Worm (Caenorhabditis elegans) whole organism, dauer: ENCODE results near the gene irld-33.
"Not testable (repeated sequence)": the region's sequence is repeated elsewhere in the genome, so short reads cannot be mapped to it uniquely, and the experiment has no call there.

Experiments
- unc-62 ChIP-seq: sonication (generic microtip); optimal IDR thresholded peaks from 2 replicates; lab custom pipeline; 2017; ENCODE audit warnings: missing biosample characterization, missing genetic modification reagents, missing genetic modification characterization

irld-33 gene

DNA sequence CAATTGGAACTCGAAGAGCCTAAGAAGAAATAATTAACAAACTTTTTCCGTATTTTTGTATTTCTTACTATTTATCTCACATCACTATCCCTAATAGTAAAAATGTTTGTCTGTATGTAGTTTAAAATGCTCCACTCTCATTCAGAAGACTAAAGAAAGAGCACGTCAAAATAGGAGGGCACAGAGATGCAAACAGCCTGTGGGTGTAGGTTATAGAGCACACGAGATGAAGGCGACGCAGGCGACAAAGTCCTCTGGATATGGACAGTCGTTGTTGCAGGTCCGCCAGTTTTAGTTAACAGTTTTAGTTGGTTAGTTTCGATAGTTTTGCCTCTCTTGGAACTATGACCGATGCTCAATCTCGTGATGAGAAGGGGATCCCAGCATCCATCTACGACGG, 6.9 kb upstream of the irld-33 start, which contains the start of gene ceh-82:
TSS of gene ceh-82 (plus strand) at position 301 of the 400 bp plus-strand sequence.
- TF ChIP-seq unc-62 (GFP tag; lab: Kevin White, UChicago), result no peak

DNA sequence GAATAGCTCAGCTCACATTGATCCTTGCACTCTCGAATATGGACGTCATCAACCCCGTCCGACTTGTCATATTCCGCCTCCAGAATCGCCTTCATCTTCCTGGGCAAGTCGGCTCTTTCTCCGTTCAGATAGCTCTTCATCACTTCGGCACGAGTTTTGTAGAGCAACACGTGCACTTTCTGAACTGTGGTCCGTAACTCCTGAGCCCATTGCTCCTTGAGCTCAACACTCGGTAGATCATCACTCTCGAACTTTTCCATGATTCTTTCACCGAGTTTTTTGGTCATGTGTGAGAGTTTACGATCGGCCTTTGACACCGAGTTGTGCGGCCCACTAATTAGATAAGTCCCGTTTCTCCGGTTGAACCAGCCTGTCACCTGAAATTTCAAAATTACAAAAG, 3.7 kb upstream of the irld-33 start:
- no peak for TF ChIP-seq unc-62 (GFP tag; lab: Kevin White, UChicago)

DNA sequence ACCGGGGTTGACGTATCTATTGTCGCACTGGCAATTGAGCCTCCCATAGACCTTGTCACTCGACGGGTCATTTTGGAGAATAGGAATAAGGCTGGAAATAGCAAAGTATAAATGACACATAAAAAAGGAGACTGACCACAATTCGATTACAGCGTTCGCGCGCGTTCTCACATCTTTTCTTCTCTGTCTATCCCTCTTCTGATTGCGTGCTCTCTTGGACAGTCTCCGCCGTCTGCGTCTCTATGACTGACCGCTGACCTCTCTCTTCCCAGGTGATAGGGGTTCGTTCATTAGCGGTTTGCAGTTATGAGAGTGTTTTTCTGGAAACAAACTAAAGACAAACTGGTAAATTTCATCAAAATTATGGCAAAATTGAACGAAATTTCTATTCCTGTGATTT, 2.5 kb upstream of the irld-33 start, which contains the start of gene ceh-83:
TSS of gene ceh-83 (minus strand) at position 181 of the 400 bp plus-strand sequence.
- no peak for TF ChIP-seq unc-62 (GFP tag; lab: Kevin White, UChicago)

DNA sequence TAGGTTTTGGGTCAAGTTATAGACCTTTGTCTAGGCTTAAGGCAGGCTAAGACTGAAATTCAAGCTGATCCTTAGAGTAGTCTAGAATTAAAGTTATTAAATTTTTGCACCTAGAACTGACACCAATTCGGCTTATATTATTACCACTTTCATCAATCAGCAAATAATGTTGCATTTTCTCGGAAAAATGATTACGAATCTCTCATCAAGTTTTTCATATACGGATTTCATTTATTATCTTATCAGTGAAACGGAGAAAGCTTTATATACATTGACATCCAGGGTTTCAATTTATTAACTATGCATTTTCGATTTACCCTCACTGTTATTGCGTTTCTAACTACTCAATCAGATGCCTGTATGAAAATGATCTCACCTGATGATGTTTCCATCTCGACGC, 2.4 kb downstream of the irld-33 start, which contains the start of gene K07G6.1:
TSS of gene K07G6.1 (plus strand) at position 301 of the 400 bp plus-strand sequence.
- TF ChIP-seq unc-62 (GFP tag; lab: Kevin White, UChicago), result no peak

DNA sequence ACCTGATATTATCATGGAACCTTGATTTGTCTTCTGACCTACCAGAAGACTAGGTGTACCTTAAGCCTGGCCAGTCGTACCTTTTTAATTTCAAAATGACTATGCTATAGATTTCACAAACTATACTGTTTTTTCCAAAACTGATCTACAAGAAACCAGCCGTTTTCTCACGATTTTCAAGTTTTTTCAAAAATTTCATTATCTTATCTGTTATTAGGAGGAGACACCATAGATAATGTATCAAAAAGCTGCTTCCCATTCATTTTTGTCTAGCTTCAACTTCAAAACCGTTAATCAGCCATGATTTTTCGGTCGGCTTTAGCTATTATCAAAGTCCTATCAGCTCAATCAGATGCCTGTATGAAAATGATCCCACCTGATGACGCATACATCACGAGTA, 3.7 kb downstream of the irld-33 start, which contains the start of gene F36H5.12:
TSS of gene F36H5.12 (plus strand) at position 301 of the 400 bp plus-strand sequence.
- no peak for TF ChIP-seq unc-62 (GFP tag; lab: Kevin White, UChicago)

DNA sequence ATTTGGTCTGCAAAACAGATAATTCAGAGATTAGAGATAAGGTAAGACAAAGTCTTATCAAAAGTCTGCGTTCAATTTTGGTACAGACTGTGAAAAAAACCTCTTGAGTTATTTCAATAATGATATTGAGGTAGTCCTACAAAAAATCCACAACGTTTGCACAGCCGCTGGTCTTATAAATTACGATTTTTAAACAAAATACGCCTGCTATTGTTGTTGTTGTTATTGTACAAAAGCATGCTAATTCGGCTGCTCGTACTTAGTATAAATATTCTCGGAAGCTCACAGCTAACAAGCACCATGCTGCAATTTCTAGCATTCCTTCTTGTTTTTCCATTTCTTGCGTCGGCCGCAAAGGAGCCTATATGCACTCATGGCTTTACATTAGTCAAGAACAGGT, 5.3 kb downstream of the irld-33 start, which contains the start of gene clec-19:
TSS of gene clec-19 (plus strand) at position 301 of the 400 bp plus-strand sequence.
- no peak for TF ChIP-seq unc-62 (GFP tag; lab: Kevin White, UChicago)

DNA sequence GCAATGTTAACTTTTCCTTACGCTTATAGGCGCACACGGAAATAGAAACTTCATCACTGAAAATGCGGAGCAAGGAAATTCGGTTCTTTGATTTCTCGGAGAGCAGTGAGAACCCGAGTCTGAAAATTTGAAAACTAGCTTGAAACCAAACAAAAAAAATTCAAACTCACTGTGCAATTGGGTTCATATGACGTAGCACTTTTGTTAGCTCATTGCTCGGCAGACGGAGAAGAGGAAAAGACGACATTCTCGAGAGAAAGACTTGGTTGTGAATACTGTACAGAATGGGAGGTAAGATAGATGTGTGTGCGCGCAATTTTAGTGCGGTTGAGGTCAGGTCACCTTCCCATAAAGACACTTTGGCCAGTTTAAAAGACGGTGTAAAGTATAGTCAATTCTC, 11.6 kb downstream of the irld-33 start, which contains the start of the genes F36H5.13 and F36H5.8:
TSS of gene F36H5.13 (minus strand) at position 101 of the 400 bp plus-strand sequence.
TSS of gene F36H5.8 (minus strand) at position 274 of the 400 bp plus-strand sequence.
- TF ChIP-seq unc-62 (GFP tag; lab: Kevin White, UChicago), result no peak

DNA sequence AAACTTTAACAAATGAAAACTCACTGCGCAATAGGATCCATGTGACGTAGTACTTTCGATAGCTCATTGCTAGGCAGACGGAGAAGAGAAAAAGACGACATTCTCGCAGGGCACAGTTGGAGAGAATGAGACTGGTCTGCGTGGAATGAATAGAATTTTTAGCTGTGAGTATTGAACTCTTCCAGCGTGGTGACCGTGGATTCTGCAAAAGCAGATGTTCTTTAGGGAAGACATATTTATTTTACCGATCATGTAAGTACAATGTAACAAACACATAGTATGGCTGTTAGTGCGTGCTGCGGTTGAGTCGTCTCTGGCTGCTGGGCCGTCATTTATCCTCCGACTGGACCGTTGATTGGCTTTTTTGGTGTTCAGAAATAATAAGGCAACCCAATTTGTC, 14.1 kb downstream of the irld-33 start, which contains the start of gene F36H5.9:
TSS of gene F36H5.9 (minus strand) at position 101 of the 400 bp plus-strand sequence.
- TF ChIP-seq unc-62 (GFP tag; lab: Kevin White, UChicago), result no peak

DNA sequence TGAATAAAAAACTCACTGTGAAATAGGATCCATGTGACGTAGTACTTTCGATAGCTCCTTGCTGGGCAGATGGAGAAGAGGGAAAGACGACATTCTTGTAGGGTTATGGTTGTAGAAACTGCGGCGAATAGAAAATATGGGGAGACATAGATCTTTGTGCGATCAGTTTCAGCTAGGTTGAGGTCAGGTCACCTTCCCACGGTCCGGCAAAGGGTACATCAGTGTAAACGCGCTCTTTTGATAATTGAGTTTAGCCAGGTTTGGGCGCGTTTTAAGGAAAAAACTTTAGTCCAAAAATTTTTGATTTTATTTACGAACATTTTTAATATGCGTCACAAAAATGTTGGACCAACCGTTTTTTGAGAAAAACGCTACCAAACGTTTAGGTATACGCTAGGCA, 17.2 kb downstream of the irld-33 start, which contains the start of gene F36H5.17:
TSS of gene F36H5.17 (minus strand) at position 101 of the 400 bp plus-strand sequence.
- TF ChIP-seq unc-62 (GFP tag; lab: Kevin White, UChicago), result no peak

DNA sequence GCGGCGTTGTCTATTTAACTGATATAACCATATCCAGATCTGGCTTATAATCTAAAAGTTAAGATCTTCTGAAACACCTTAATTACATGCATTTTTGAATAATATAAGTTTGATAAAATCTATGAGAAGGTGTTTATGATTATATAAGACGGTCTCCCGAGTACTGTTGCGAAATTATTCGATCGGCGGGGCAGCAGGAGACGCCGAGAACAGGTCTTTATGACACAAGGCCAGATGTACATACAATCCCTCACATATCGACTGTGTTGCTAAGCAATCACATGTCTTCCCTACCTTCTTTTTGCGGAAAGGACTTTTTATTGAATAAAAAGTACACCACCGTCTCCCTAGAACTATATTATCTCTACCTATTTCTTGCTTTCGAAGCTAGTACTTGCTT, 17.7 kb downstream of the irld-33 start, which contains the start of gene fbxb-53:
TSS of gene fbxb-53 (plus strand) at position 301 of the 400 bp plus-strand sequence.
- TF ChIP-seq unc-62 (GFP tag; lab: Kevin White, UChicago), result no peak

DNA sequence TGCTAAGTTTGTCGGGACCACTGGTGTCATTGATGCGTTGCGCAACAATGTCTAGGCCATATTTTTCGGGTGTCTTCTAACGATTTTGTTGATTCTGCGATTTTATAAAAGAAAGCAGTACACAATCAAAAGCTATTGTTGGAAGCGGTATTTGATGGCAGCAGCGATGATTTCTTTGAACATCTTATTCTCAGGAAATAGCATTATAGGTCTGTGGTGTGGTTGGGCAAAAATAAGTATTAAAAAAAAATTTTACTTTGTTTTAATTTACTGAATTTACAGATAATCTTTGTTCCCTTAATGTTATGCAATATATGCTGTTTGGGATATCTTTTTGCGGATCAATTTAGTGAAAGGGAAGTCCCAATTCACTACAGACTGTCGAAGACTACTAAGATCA, 18.2 kb downstream of the irld-33 start, which contains the start of gene F36H5.10:
TSS of gene F36H5.10 (plus strand) at position 301 of the 400 bp plus-strand sequence.
- no peak for TF ChIP-seq unc-62 (GFP tag; lab: Kevin White, UChicago)

DNA sequence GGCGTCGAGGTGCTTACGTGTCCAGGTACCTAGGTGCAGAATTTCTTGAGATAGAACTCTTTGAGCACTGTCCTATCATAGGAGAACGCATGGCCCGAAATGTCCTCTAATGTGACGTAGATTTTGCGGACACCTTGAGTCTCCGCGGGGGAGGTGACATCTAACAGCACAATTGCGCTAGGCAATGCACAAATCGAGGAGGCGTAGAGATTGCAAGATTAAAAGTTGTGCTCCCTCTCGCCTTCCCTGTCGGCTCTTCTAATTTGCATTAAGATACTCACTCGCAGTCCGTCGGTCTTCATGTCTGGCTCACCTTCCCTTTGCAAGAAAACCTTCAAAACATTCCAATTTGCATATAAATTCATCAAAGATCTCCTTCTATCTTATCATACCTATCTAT, 20.8 kb downstream of the irld-33 start, which contains the start of gene F36H5.18:
TSS of gene F36H5.18 (plus strand) at position 301 of the 400 bp plus-strand sequence.
- no peak for TF ChIP-seq unc-62 (GFP tag; lab: Kevin White, UChicago)

DNA sequence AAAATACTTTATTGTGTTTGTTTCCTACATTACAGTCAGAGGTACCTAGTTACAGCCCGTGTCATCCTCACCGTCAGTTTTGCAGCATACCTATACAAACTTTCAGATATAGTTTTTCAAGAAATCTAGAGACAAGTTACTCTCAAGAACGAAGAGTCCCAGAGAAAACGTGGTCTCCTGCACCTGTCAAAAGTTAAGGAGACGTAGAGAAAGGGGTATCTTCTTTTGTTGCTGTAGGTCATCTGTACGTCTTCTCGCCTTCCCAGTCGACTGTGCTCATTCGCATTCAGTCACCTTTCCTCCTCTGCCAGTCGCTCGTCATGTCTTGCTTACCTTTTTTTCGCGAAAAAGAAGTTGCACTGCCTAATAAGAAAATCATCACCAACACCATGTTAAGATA, 22.7 kb downstream of the irld-33 start, which contains the start of gene F36H5.4:
TSS of gene F36H5.4 (plus strand) at position 301 of the 400 bp plus-strand sequence.
- no peak for TF ChIP-seq unc-62 (GFP tag; lab: Kevin White, UChicago)

DNA sequence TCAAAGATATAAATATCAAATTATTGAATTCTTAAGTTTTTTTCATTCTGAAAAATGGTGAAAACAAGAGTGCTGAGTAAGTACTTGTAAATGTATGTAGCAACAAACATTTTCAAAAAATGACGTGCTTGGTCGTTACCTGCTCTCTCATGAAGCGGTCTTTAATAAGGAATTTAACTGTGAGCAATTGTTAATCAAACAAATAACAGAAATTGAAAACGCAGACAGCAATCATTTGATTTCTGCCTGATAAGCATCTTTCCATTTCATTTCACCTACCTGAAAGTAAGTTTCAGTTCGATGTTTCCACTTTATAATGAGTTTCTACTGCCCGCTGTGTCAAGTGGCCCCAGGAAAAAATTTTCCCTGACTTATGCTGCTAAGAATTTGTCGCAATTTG, 24.2 kb downstream of the irld-33 start, which contains the start of gene math-28:
TSS of gene math-28 (plus strand) at position 301 of the 400 bp plus-strand sequence.
- TF ChIP-seq unc-62 (GFP tag; lab: Kevin White, UChicago), result no peak

DNA sequence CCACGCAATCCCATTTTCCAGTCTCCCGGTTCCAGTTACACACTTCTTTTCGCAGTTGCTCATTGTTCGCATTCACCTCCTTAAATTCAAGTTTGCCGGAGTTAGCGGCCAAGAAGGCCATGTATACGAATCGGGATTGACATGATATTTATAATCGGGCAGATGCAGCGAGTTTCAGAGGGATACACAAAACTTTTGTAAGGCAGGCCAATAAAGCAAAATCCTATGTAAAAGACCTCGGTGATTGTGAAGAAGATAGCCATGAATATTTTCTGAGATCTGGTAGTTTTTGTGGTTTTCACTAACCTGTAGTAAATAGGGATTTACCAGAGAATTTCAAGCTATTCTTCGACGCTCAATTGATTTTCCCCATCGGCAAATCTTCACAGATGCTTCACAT, 27.9 kb downstream of the irld-33 start:
- TF ChIP-seq unc-62 (GFP tag; lab: Kevin White, UChicago), result no peak

DNA sequence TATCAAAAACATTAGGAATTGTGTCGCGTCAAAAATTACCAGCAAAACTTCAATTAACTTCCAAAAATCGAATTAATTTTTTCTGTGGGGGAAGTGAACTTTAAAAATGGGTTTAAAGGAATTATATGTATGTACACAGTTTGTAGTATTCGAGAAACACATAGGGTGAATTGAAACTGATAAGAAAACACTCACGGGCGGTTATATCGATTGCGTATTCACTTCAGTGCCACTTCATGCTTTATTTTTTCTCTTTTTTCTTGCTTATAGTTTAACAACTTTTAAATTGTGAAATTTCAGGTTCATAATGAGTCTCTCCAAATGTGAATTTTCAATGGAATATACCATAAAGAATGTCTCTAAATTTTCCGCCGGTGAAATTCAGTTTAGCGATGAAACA, 32.5 kb downstream of the irld-33 start, which contains the start of gene math-26:
TSS of gene math-26 (plus strand) at position 301 of the 400 bp plus-strand sequence.
- TF ChIP-seq unc-62 (GFP tag; lab: Kevin White, UChicago), result not testable (repeated sequence)
